Worm (Caenorhabditis elegans): Measurements from ENCODE around the gene idpb-2.
"Not testable (repeated sequence)": the region's sequence is repeated elsewhere in the genome, so short reads cannot be mapped to it uniquely, and the experiment has no call there.

- TF ChIP-seq elt-3 (tag; optimal IDR thresholded peaks at IDR 0.05); ztf-11 (tag; optimal IDR thresholded peaks at IDR 0.05); dpl-1 (GFP tag; optimal IDR thresholded peaks at IDR 0.05); efl-1 (optimal IDR thresholded peaks at IDR 0.05); efl-1 (GFP tag; optimal IDR thresholded peaks at IDR 0.05 in 1 of 2); ceh-82 (tag; optimal IDR thresholded peaks at IDR 0.05): not testable (repeated sequence)
These were observed 45.8 kb upstream of the idpb-2 start, which contains the start of gene msp-74 for ce11 chrII:5115235-5115634.

All from whole organism, L1 larva.